Fruit fly (Drosophila melanogaster) whole organism, embryonic: ENCODE results near the gene CG13392.

ENCODE experiments used
- CG12155 ChIP-seq: fragments of 200-800 bp; sonication (Bioruptor generic); optimal IDR thresholded peaks from 3 replicates; lab custom pipeline; 2016; ENCODE audit warnings: missing biosample characterization, missing genetic modification characterization
- CG12299 ChIP-seq: fragments of 200-800 bp; sonication (Bioruptor generic); optimal IDR thresholded peaks from 2 replicates; lab custom pipeline; 2018; ENCODE audit warnings: missing biosample characterization, mild to moderate bottlenecking, missing genetic modification characterization
- CG12744 ChIP-seq: fragments of 200-800 bp; sonication (Bioruptor generic); optimal IDR thresholded peaks from 2 replicates; lab custom pipeline; 2016; ENCODE audit warnings: missing biosample characterization, missing genetic modification characterization
- CG13775 ChIP-seq: fragments of 200-800 bp; sonication (Bioruptor generic); optimal IDR thresholded peaks from 3 replicates; lab custom pipeline; 2017; ENCODE audit warnings: missing biosample characterization, mild to moderate bottlenecking, missing genetic modification characterization
- CG15073 ChIP-seq: fragments of 200-800 bp; sonication (Bioruptor generic); optimal IDR thresholded peaks from 2 replicates; lab custom pipeline; 2016; ENCODE audit warnings: missing biosample characterization, missing genetic modification characterization
- CG16779 ChIP-seq: fragments of 200-800 bp; sonication (Bioruptor generic); IDR thresholded peaks from 2 replicates; pipeline ENCODE4 v1.3.6; 2022; ENCODE audit warnings: missing biosample characterization, missing genetic modification characterization
- CG17186 ChIP-seq: fragments of 200-800 bp; sonication (Bioruptor generic); optimal IDR thresholded peaks from 3 replicates; lab custom pipeline; 2017; ENCODE audit warnings: missing biosample characterization, missing genetic modification reagents, missing genetic modification characterization
- CG17385 ChIP-seq: fragments of 200-800 bp; sonication (Bioruptor generic); optimal IDR thresholded peaks from 3 replicates; lab custom pipeline; 2018; ENCODE audit warnings: missing biosample characterization, mild to moderate bottlenecking, missing genetic modification characterization
- CG2875 ChIP-seq: fragments of 200-800 bp; sonication (Bioruptor generic); optimal IDR thresholded peaks from 2 replicates; lab custom pipeline; 2017; ENCODE audit warnings: missing biosample characterization, mild to moderate bottlenecking, missing genetic modification characterization, missing genetic modification reagents
- CG3407 ChIP-seq: fragments of 200-800 bp; sonication (Bioruptor generic); optimal IDR thresholded peaks from 2 replicates; lab custom pipeline; 2018; ENCODE audit warnings: missing biosample characterization, mild to moderate bottlenecking, missing genetic modification characterization
- CG4328 ChIP-seq: fragments of 200-800 bp; sonication (Bioruptor generic); optimal IDR thresholded peaks from 3 replicates; lab custom pipeline; 2017; ENCODE audit warnings: missing biosample characterization, missing genetic modification reagents, missing genetic modification characterization
- CG4404 ChIP-seq: fragments of 200-800 bp; sonication (Bioruptor generic); IDR thresholded peaks from 2 replicates; pipeline ENCODE4 v1.3.6; 2022; ENCODE audit warnings: missing biosample characterization, missing genetic modification characterization
- CG6765 ChIP-seq: fragments of 200-800 bp; sonication (Bioruptor generic); optimal IDR thresholded peaks from 3 replicates; lab custom pipeline; 2017; ENCODE audit warnings: missing biosample characterization, mild to moderate bottlenecking, missing genetic modification characterization
- CG7928 ChIP-seq: fragments of 200-800 bp; sonication (Bioruptor generic); optimal IDR thresholded peaks from 2 replicates; lab custom pipeline; 2017; ENCODE audit warnings: missing biosample characterization, mild to moderate bottlenecking, missing genetic modification characterization
- CG9797 ChIP-seq: fragments of 200-800 bp; sonication (Bioruptor generic); optimal IDR thresholded peaks from 3 replicates; lab custom pipeline; 2018; ENCODE audit warnings: missing biosample characterization, mild to moderate bottlenecking, missing genetic modification characterization
- CG9817 ChIP-seq: fragments of 200-800 bp; sonication (Bioruptor generic); optimal IDR thresholded peaks from 2 replicates; lab custom pipeline; 2018; ENCODE audit warnings: missing biosample characterization, mild to moderate bottlenecking, missing genetic modification characterization, moderate library complexity
- Hey ChIP-seq: fragments of 200-800 bp; sonication (Bioruptor generic); optimal IDR thresholded peaks from 3 replicates; lab custom pipeline; 2018; ENCODE audit warnings: missing biosample characterization, mild to moderate bottlenecking, missing genetic modification characterization
- Hmr ChIP-seq: fragments of 200-800 bp; sonication (Bioruptor generic); optimal IDR thresholded peaks from 3 replicates; lab custom pipeline; 2017; ENCODE audit warnings: mild to moderate bottlenecking, missing biosample characterization, missing genetic modification reagents, missing genetic modification characterization
- Hr3 ChIP-seq: fragments of 200-800 bp; sonication (Bioruptor generic); optimal IDR thresholded peaks from 3 replicates; lab custom pipeline; 2016; ENCODE audit warnings: missing biosample characterization, missing genetic modification characterization
- Hr39 ChIP-seq: fragments of >200 bp; optimal IDR thresholded peaks from 2 replicates; lab custom pipeline; 2017
- Hsf ChIP-seq: fragments of 200-800 bp; sonication (Bioruptor generic); optimal IDR thresholded peaks from 3 replicates; lab custom pipeline; 2016; ENCODE audit warnings: missing biosample characterization, missing genetic modification characterization
- Meics ChIP-seq: fragments of 200-800 bp; sonication (Bioruptor generic); optimal IDR thresholded peaks from 2 replicates; lab custom pipeline; 2017; ENCODE audit warnings: missing biosample characterization, mild to moderate bottlenecking, missing genetic modification characterization
- Nf-YA ChIP-seq: fragments of 200-800 bp; sonication (Bioruptor generic); IDR thresholded peaks from 2 replicates; pipeline ENCODE4 v1.3.6; 2022; ENCODE audit warnings: missing biosample characterization, missing genetic modification characterization
- Sox102F ChIP-seq: fragments of 200-800 bp; sonication (Bioruptor generic); optimal IDR thresholded peaks from 2 replicates; lab custom pipeline; 2018; ENCODE audit warnings: missing biosample characterization, mild to moderate bottlenecking, missing genetic modification characterization, moderate library complexity
- amos ChIP-seq: fragments of 200-800 bp; sonication (Bioruptor generic); IDR thresholded peaks from 2 replicates; pipeline ENCODE4 v1.3.6; 2022; ENCODE audit warnings: missing biosample characterization, missing genetic modification characterization; ENCODE audit not compliant: partially characterized antibody
- btn ChIP-seq: fragments of 200-800 bp; sonication (Bioruptor generic); optimal IDR thresholded peaks from 2 replicates; lab custom pipeline; 2016; ENCODE audit warnings: missing biosample characterization, missing genetic modification characterization
- cato ChIP-seq: fragments of 200-800 bp; sonication (Bioruptor generic); optimal IDR thresholded peaks from 2 replicates; lab custom pipeline; 2016; ENCODE audit warnings: missing biosample characterization, missing genetic modification characterization, borderline replicate concordance
- cg ChIP-seq: fragments of 200-800 bp; sonication (Bioruptor generic); optimal IDR thresholded peaks from 3 replicates; lab custom pipeline; 2019; ENCODE audit warnings: missing biosample characterization, mild to moderate bottlenecking, missing genetic modification characterization, moderate library complexity
- chif ChIP-seq, 2 experiments: fragments of 200-800 bp; sonication (Bioruptor generic); optimal IDR thresholded peaks; 3 replicates each; lab custom pipeline; 2016; ENCODE audit warnings: missing biosample characterization in 2 of 2, missing genetic modification characterization in 2 of 2
- crc ChIP-seq: fragments of 200-800 bp; sonication (Bioruptor generic); optimal IDR thresholded peaks from 2 replicates; lab custom pipeline; 2016; ENCODE audit warnings: missing biosample characterization, missing genetic modification characterization
- ems ChIP-seq: fragments of 200-800 bp; sonication (Bioruptor generic); optimal IDR thresholded peaks from 3 replicates; lab custom pipeline; 2016; ENCODE audit warnings: missing biosample characterization, missing genetic modification characterization
- fd102C ChIP-seq: fragments of 200-800 bp; sonication (Bioruptor generic); optimal IDR thresholded peaks from 2 replicates; lab custom pipeline; 2018; ENCODE audit warnings: missing biosample characterization, mild to moderate bottlenecking, missing genetic modification characterization, moderate library complexity
- fd64A ChIP-seq: fragments of 200-800 bp; sonication (Bioruptor generic); optimal IDR thresholded peaks from 3 replicates; lab custom pipeline; 2018; ENCODE audit warnings: missing biosample characterization, mild to moderate bottlenecking, missing genetic modification characterization
- fru ChIP-seq: fragments of >200 bp; optimal IDR thresholded peaks from 2 replicates; lab custom pipeline; 2017
- h ChIP-seq: fragments of >200 bp; optimal IDR thresholded peaks from 2 replicates; lab custom pipeline; 2017
- inv ChIP-seq: fragments of 200-800 bp; sonication (Bioruptor generic); IDR thresholded peaks from 2 replicates; pipeline ENCODE4 v1.3.6; 2022; ENCODE audit warnings: missing biosample characterization, missing genetic modification characterization; ENCODE audit not compliant: partially characterized antibody
- kay ChIP-seq: fragments of 200-800 bp; sonication (Bioruptor generic); optimal IDR thresholded peaks from 2 replicates; lab custom pipeline; 2016; ENCODE audit warnings: missing biosample characterization, missing genetic modification characterization
- kni ChIP-seq: fragments of 200-800 bp; sonication (Bioruptor generic); optimal IDR thresholded peaks from 3 replicates; lab custom pipeline; 2017; ENCODE audit warnings: mild to moderate bottlenecking, missing biosample characterization, missing genetic modification reagents, missing genetic modification characterization
- nau ChIP-seq: fragments of 200-800 bp; sonication (Bioruptor generic); optimal IDR thresholded peaks from 3 replicates; lab custom pipeline; 2017; ENCODE audit warnings: missing biosample characterization, mild to moderate bottlenecking, missing genetic modification characterization, missing genetic modification reagents
- nmo ChIP-seq: fragments of 200-800 bp; sonication (Bioruptor generic); optimal IDR thresholded peaks from 2 replicates; lab custom pipeline; 2018; ENCODE audit warnings: missing biosample characterization, mild to moderate bottlenecking, missing genetic modification characterization, moderate library complexity
- oc ChIP-seq: fragments of 200-800 bp; sonication (Bioruptor generic); optimal IDR thresholded peaks from 2 replicates; lab custom pipeline; 2018; ENCODE audit warnings: missing biosample characterization, mild to moderate bottlenecking, missing genetic modification characterization, moderate library complexity
- peb ChIP-seq: fragments of 200-800 bp; sonication (Bioruptor generic); IDR thresholded peaks from 2 replicates; pipeline ENCODE4 v1.3.6; 2022; ENCODE audit warnings: missing biosample characterization, missing genetic modification characterization
- ro ChIP-seq: fragments of 200-800 bp; sonication (Bioruptor generic); IDR thresholded peaks from 2 replicates; pipeline ENCODE4 v1.3.6; 2022; ENCODE audit warnings: missing biosample characterization, missing genetic modification characterization
- salm ChIP-seq: fragments of 200-800 bp; sonication (Bioruptor generic); optimal IDR thresholded peaks from 2 replicates; lab custom pipeline; 2018; ENCODE audit warnings: missing biosample characterization, mild to moderate bottlenecking, missing genetic modification characterization
- sd ChIP-seq: fragments of 200-800 bp; sonication (Bioruptor generic); optimal IDR thresholded peaks from 3 replicates; lab custom pipeline; 2018; ENCODE audit warnings: missing biosample characterization, mild to moderate bottlenecking, missing genetic modification characterization, moderate library complexity
- sr ChIP-seq: fragments of 200-800 bp; sonication (Bioruptor generic); IDR thresholded peaks from 3 replicates; pipeline ENCODE4 v1.3.6; 2022; ENCODE audit warnings: missing biosample characterization, missing genetic modification characterization
- sug ChIP-seq: fragments of 200-800 bp; optimal IDR thresholded peaks from 2 replicates; lab custom pipeline; 2019; ENCODE audit warnings: missing biosample characterization, mild to moderate bottlenecking, missing genetic modification characterization, moderate library complexity
- tna ChIP-seq: fragments of 200-800 bp; sonication (Bioruptor generic); IDR thresholded peaks from 2 replicates; pipeline ENCODE4 v1.3.6; 2022; ENCODE audit warnings: missing biosample characterization, missing genetic modification characterization; ENCODE audit not compliant: partially characterized antibody
- trh ChIP-seq: fragments of 200-800 bp; sonication (Bioruptor generic); optimal IDR thresholded peaks from 2 replicates; lab custom pipeline; 2016; ENCODE audit warnings: missing biosample characterization, missing genetic modification characterization
- zen ChIP-seq: fragments of 200-800 bp; sonication (Bioruptor generic); optimal IDR thresholded peaks from 3 replicates; lab custom pipeline; 2018; ENCODE audit warnings: missing biosample characterization, mild to moderate bottlenecking, missing genetic modification characterization, moderate library complexity
- zen2 ChIP-seq: fragments of 200-800 bp; sonication (Bioruptor generic); IDR thresholded peaks from 3 replicates; pipeline ENCODE4 v1.3.6; 2022; ENCODE audit warnings: missing biosample characterization, missing genetic modification characterization; ENCODE audit not compliant: partially characterized antibody

CG13392 gene

DNA sequence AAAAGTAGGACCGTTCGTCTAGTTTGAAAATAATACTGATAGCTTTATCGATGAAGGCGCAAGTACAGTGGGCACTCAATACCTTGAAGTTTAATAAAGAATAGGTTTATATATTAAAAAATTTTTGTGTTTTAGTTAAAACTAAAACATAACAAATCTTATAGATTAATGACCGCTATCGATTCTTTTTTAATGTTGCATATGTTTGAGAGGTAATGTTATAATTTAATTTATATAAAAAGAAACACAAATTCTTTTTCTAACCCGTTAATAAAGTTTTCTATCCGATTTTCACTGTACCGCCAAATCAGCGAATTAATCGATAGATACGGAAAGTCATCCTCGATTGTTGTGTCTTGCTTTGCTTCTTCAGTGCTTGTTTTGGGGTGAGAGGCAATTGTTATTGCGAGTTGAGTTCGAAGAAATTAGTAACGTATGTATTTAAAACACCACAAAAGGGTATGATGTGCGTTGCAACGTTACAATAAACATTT, 1.5 kb upstream of the CG13392 start, which contains the start of the genes Dad1 and CG13384 (continued):
- TF ChIP-seq cato (GFP tag; lab: Kevin White, UChicago) = peak; percentile 84
- TF ChIP-seq kni (GFP tag; lab: Kevin White, UChicago) = peak; percentile 59
- no peak for TF ChIP-seq btn
- TF ChIP-seq h (lab: Kevin White, UChicago) = no peak
- peak; percentile 43 for TF ChIP-seq CG15073
- TF ChIP-seq fd64A (GFP tag; lab: Kevin White, UChicago) = no peak
- TF ChIP-seq CG16779 (GFP tag; lab: Robert Waterston, UW) = 0 out of 2 replicates have a peak, but pooled peaks have one; percentile 19
- TF ChIP-seq oc (tag; lab: Kevin White, UChicago) = peak; percentile 91
- peak; percentile 45; the same call in 1 of the 2 replicates for TF ChIP-seq amos
- peak; percentile 94 for TF ChIP-seq CG6765 (GFP tag; lab: Kevin White, UChicago)
- TF ChIP-seq nau (GFP tag; lab: Kevin White, UChicago) = no peak
- no peak for TF ChIP-seq tna (GFP tag; lab: Robert Waterston, UW)
- peak; percentile 94 for TF ChIP-seq Hmr (GFP tag; lab: Kevin White, UChicago)
- TF ChIP-seq CG13775 (GFP tag; lab: Kevin White, UChicago) = peak; percentile 93
- peak; percentile 96 for TF ChIP-seq nmo
- peak; percentile 48 for TF ChIP-seq ems
- peak; percentile 59 for TF ChIP-seq CG17186 (GFP tag; lab: Kevin White, UChicago)
- peak; percentile 66 for TF ChIP-seq CG2875 (GFP tag; lab: Kevin White, UChicago)
- peak; percentile 85 for TF ChIP-seq peb (GFP tag; lab: Robert Waterston, UW)
- TF ChIP-seq fd102C (GFP tag; lab: Kevin White, UChicago) = peak; percentile 55
- peak; percentile 87 for TF ChIP-seq salm (tag; lab: Kevin White, UChicago)
- TF ChIP-seq CG12744 = peak; percentile 77
- no peak for TF ChIP-seq zen2 (GFP tag; lab: Robert Waterston, UW)
- TF ChIP-seq CG12299 = peak; percentile 93
- TF ChIP-seq Hr3 (GFP tag; lab: Kevin White, UChicago) = peak; percentile 92
- TF ChIP-seq Meics (GFP tag; lab: Kevin White, UChicago) = peak; percentile 95
- no peak for TF ChIP-seq fru (lab: Kevin White, UChicago)
- TF ChIP-seq chif (GFP tag; optimal IDR thresholded peaks at IDR 0.05; lab: Kevin White, UChicago) = peak; percentile 46 to 74
- peak; percentile 69 for TF ChIP-seq CG9797 (GFP tag; lab: Kevin White, UChicago)
- peak; percentile 72 for TF ChIP-seq ro (GFP tag; lab: Robert Waterston, UW)
- TF ChIP-seq Hr39 (lab: Kevin White, UChicago) = no peak
- peak; percentile 57 for TF ChIP-seq kay (GFP tag; lab: Kevin White, UChicago)
- TF ChIP-seq CG4404 = peak; percentile 91
- peak; percentile 96 for TF ChIP-seq sug (tag; lab: Kevin White, UChicago)
- TF ChIP-seq Hey (tag; lab: Kevin White, UChicago) = no peak
- TF ChIP-seq trh = peak; percentile 78
- peak; percentile 90 for TF ChIP-seq CG12155
- TF ChIP-seq Nf-YA = peak; percentile 47; the same call in 1 of the 2 replicates
- TF ChIP-seq Hsf (GFP tag; lab: Kevin White, UChicago) = peak; percentile 90
- TF ChIP-seq CG3407 (GFP tag; lab: Kevin White, UChicago) = peak; percentile 78
- no peak for TF ChIP-seq sr (GFP tag; lab: Robert Waterston, UW)
- TF ChIP-seq inv = peak; percentile 47; the same call in 1 of the 2 replicates
- TF ChIP-seq CG9817 (tag; lab: Kevin White, UChicago) = peak; percentile 94
- peak; percentile 89 for TF ChIP-seq zen (tag; lab: Kevin White, UChicago)
- TF ChIP-seq crc (GFP tag; lab: Kevin White, UChicago) = no peak
- TF ChIP-seq CG17385 = peak; percentile 92
- TF ChIP-seq cg (GFP tag; lab: Kevin White, UChicago) = no peak
- TF ChIP-seq sd = no peak
- peak; percentile 89 for TF ChIP-seq CG4328
- TF ChIP-seq CG7928 (GFP tag; lab: Kevin White, UChicago) = peak; percentile 60
- TF ChIP-seq Sox102F = peak; percentile 91
